Fruit fly (Drosophila melanogaster): ENCODE data around the gene Lint-O.

The Lint-O gene

DNA sequence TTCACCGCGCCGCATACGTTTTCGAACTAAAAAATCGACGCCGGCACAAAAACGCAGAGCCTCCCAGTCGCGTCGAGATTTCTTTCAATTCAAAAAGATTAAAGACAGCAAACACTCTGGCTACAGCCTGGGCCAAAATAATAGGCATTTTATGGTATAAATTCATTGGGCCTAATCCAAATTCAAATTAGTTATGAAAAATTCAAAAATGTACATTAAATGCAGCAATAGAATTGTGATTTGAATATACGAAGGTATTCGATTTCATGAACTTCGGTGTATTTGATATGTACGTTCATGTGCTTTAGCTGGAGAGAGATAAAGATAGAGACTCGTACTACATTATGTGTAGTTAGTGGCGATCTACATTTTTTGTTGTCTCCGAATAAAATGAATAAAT lies 45.5 kb downstream of the Lint-O start, which contains the start of gene Syx4 (continued):
- peak; percentile 91 for TF ChIP-seq CG31441 (GFP tag; IDR thresholded peaks at IDR 0.05)
- TF ChIP-seq CG7928 (GFP tag; optimal IDR thresholded peaks at IDR 0.05): peak; percentile 63
- peak; percentile 90 for TF ChIP-seq Oaz (GFP tag; IDR thresholded peaks at IDR 0.05)
- peak; percentile 71 for TF ChIP-seq CG8281 (tag; optimal IDR thresholded peaks at IDR 0.05)
- TF ChIP-seq pfk (GFP tag; optimal IDR thresholded peaks at IDR 0.05): no peak
- TF ChIP-seq NC2β (GFP tag; optimal IDR thresholded peaks at IDR 0.05): peak; percentile 82
- peak in 1 of 2 experiments; percentile 92 for TF ChIP-seq eve (GFP tag; optimal IDR thresholded peaks at IDR 0.05)
- no peak for TF ChIP-seq Doc3 (GFP tag; IDR thresholded peaks at IDR 0.05; ENCODE audit: partially characterized antibody)
- peak; percentile 90 for TF ChIP-seq CG10209 (GFP tag; optimal IDR thresholded peaks at IDR 0.05)
- no peak for TF ChIP-seq Tbp (GFP tag; optimal IDR thresholded peaks at IDR 0.05)
- TF ChIP-seq Trl (optimal IDR thresholded peaks at IDR 0.05): no peak
- peak; percentile 85 for TF ChIP-seq Trl (GFP tag; optimal IDR thresholded peaks at IDR 0.05)
- peak; percentile 89 to 92 for TF ChIP-seq dpn (GFP tag; optimal IDR thresholded peaks at IDR 0.05)
- TF ChIP-seq sna (GFP tag; IDR thresholded peaks at IDR 0.05; ENCODE audit: partially characterized antibody): no peak
- TF ChIP-seq CG32532 (GFP tag; IDR thresholded peaks at IDR 0.05): peak; percentile 94
- peak; percentile 63 for TF ChIP-seq CG12236 (GFP tag; optimal IDR thresholded peaks at IDR 0.05)
- peak; percentile 92 for TF ChIP-seq so (GFP tag; IDR thresholded peaks at IDR 0.05)
- peak; percentile 94 for TF ChIP-seq gem (tag; optimal IDR thresholded peaks at IDR 0.05)
- peak; percentile 87 for TF ChIP-seq row (GFP tag; IDR thresholded peaks at IDR 0.05)
- TF ChIP-seq Spps (tag; optimal IDR thresholded peaks at IDR 0.05): peak; percentile 34
- peak; percentile 90 for TF ChIP-seq ranshi (GFP tag; IDR thresholded peaks at IDR 0.05)
- TF ChIP-seq CG9876 (GFP tag; optimal IDR thresholded peaks at IDR 0.05): peak; percentile 79
- peak; percentile 90 for TF ChIP-seq her (GFP tag; optimal IDR thresholded peaks at IDR 0.05)
- TF ChIP-seq CG8290 (GFP tag; optimal IDR thresholded peaks at IDR 0.05): peak; percentile 3
- TF ChIP-seq CG8290 (tag; optimal IDR thresholded peaks at IDR 0.05): peak in 1 of 2 experiments; percentile 98
- peak; percentile 50 for TF ChIP-seq twi (tag; optimal IDR thresholded peaks at IDR 0.05)
- peak; percentile 87 for TF ChIP-seq en (GFP tag; optimal IDR thresholded peaks at IDR 0.05)
- TF ChIP-seq CG13424 (tag; optimal IDR thresholded peaks at IDR 0.05): peak; percentile 89
- peak; percentile 78 for TF ChIP-seq Optix (GFP tag; IDR thresholded peaks at IDR 0.05)
- peak; percentile 93 for TF ChIP-seq CG12391 (tag; optimal IDR thresholded peaks at IDR 0.05)
- peak; percentile 55 for TF ChIP-seq Nf-YC (tag; optimal IDR thresholded peaks at IDR 0.05)
- peak; percentile 61 for TF ChIP-seq CG4707 (GFP tag; optimal IDR thresholded peaks at IDR 0.05)
- peak; percentile 88 for TF ChIP-seq nmo (GFP tag; optimal IDR thresholded peaks at IDR 0.05)
- peak; percentile 82 for TF ChIP-seq corto (GFP tag; optimal IDR thresholded peaks at IDR 0.05)
- TF ChIP-seq ab (GFP tag; optimal IDR thresholded peaks at IDR 0.05): peak; percentile 46
- peak; percentile 75 for TF ChIP-seq ara (GFP tag; IDR thresholded peaks at IDR 0.05)
- TF ChIP-seq CG1529 (GFP tag; optimal IDR thresholded peaks at IDR 0.05): peak; percentile 73
- TF ChIP-seq CG1647 (GFP tag; optimal IDR thresholded peaks at IDR 0.05): peak; percentile 87
- TF ChIP-seq CG17359 (tag; optimal IDR thresholded peaks at IDR 0.05): peak; percentile 94
- peak; percentile 83 for TF ChIP-seq CG10654 (GFP tag; optimal IDR thresholded peaks at IDR 0.05)
- TF ChIP-seq Ptx1 (GFP tag; IDR thresholded peaks at IDR 0.05): peak; percentile 87
- peak; percentile 85 for TF ChIP-seq run (tag; optimal IDR thresholded peaks at IDR 0.05)
- no peak for TF ChIP-seq Dll (GFP tag; IDR thresholded peaks at IDR 0.05; ENCODE audit: partially characterized antibody)
- peak; percentile 79 for TF ChIP-seq Dad (GFP tag; optimal IDR thresholded peaks at IDR 0.05)
- TF ChIP-seq MBD-R2 (GFP tag; IDR thresholded peaks at IDR 0.05): peak; percentile 72; the same call in 1 of the 2 replicates
- peak; percentile 80 for TF ChIP-seq CG8089 (GFP tag; optimal IDR thresholded peaks at IDR 0.05)
- peak; percentile 92 for TF ChIP-seq Dek (tag; optimal IDR thresholded peaks at IDR 0.05)
- TF ChIP-seq dm (GFP tag; optimal IDR thresholded peaks at IDR 0.05): peak; percentile 73
- TF ChIP-seq nerfin-1 (tag; optimal IDR thresholded peaks at IDR 0.05): peak; percentile 81
- peak; percentile 78 for TF ChIP-seq CG6654 (GFP tag; optimal IDR thresholded peaks at IDR 0.05)
- TF ChIP-seq Dp (GFP tag; optimal IDR thresholded peaks at IDR 0.05): no peak
- peak; percentile 70 for TF ChIP-seq CG18764 (GFP tag; optimal IDR thresholded peaks at IDR 0.05)
